Fruit fly (Drosophila melanogaster) whole organism, embryonic: ENCODE data around the gene Pep.
A peak's percentile ranks its signal among the peaks of the same experiment; 100 is the strongest.

Experiments used
- Abd-B ChIP-seq: fragments of 200-800 bp; sonication (Bioruptor generic); optimal IDR thresholded peaks from 2 replicates; lab custom pipeline; 2018; ENCODE audit warnings: missing biosample characterization, mild to moderate bottlenecking, missing genetic modification characterization, moderate library complexity
- CG10321 ChIP-seq: fragments of 200-800 bp; sonication (Bioruptor generic); IDR thresholded peaks from 2 replicates; pipeline ENCODE4 v1.3.6; 2022; ENCODE audit warnings: missing biosample characterization, missing genetic modification characterization
- CG10979 ChIP-seq: fragments of 200-800 bp; sonication (Bioruptor generic); optimal IDR thresholded peaks from 2 replicates; lab custom pipeline; 2018; ENCODE audit warnings: missing biosample characterization, mild to moderate bottlenecking, missing genetic modification characterization, moderate library complexity
- CG12236 ChIP-seq: fragments of 200-800 bp; sonication (Bioruptor generic); optimal IDR thresholded peaks from 2 replicates; lab custom pipeline; 2016; ENCODE audit warnings: missing biosample characterization, missing genetic modification characterization
- CG1233 ChIP-seq: fragments of 200-800 bp; sonication (Bioruptor generic); optimal IDR thresholded peaks from 4 replicates; lab custom pipeline; 2018; ENCODE audit warnings: missing biosample characterization, mild to moderate bottlenecking, missing genetic modification characterization
- CG13894 ChIP-seq: fragments of 200-800 bp; sonication (Bioruptor generic); optimal IDR thresholded peaks from 3 replicates; lab custom pipeline; 2018; ENCODE audit warnings: missing biosample characterization, mild to moderate bottlenecking, missing genetic modification characterization, moderate library complexity
- CG15073 ChIP-seq: fragments of 200-800 bp; sonication (Bioruptor generic); optimal IDR thresholded peaks from 2 replicates; lab custom pipeline; 2016; ENCODE audit warnings: missing biosample characterization, missing genetic modification characterization
- CG17186 ChIP-seq: fragments of 200-800 bp; sonication (Bioruptor generic); optimal IDR thresholded peaks from 3 replicates; lab custom pipeline; 2017; ENCODE audit warnings: missing biosample characterization, missing genetic modification reagents, missing genetic modification characterization
- CG17385 ChIP-seq: fragments of 200-800 bp; sonication (Bioruptor generic); optimal IDR thresholded peaks from 3 replicates; lab custom pipeline; 2018; ENCODE audit warnings: missing biosample characterization, mild to moderate bottlenecking, missing genetic modification characterization
- CG18262 ChIP-seq: fragments of 200-800 bp; optimal IDR thresholded peaks from 3 replicates; lab custom pipeline; 2019; ENCODE audit warnings: missing biosample characterization, mild to moderate bottlenecking, missing genetic modification characterization, moderate library complexity
- CG18476 ChIP-seq: fragments of 200-800 bp; sonication (Bioruptor generic); optimal IDR thresholded peaks from 2 replicates; lab custom pipeline; 2016; ENCODE audit warnings: missing biosample characterization, mild to moderate bottlenecking, missing genetic modification characterization
- CG18599 ChIP-seq: fragments of 200-800 bp; sonication (Bioruptor generic); optimal IDR thresholded peaks from 3 replicates; lab custom pipeline; 2017; ENCODE audit warnings: missing biosample characterization, missing genetic modification characterization, mild to moderate bottlenecking, moderate library complexity, missing genetic modification reagents
- CG2199 ChIP-seq: fragments of 200-800 bp; sonication (Bioruptor generic); IDR thresholded peaks from 3 replicates; pipeline ENCODE4 v1.3.6; 2022; ENCODE audit warnings: missing biosample characterization, missing genetic modification characterization
- CG30403 ChIP-seq: fragments of 200-800 bp; sonication (Bioruptor generic); optimal IDR thresholded peaks from 3 replicates; lab custom pipeline; 2016; ENCODE audit warnings: missing biosample characterization, missing genetic modification characterization
- CG31441 ChIP-seq: fragments of 200-800 bp; sonication (Bioruptor generic); IDR thresholded peaks from 2 replicates; pipeline ENCODE4 v1.3.6; 2022; ENCODE audit warnings: missing biosample characterization, missing genetic modification characterization
- CG33213 ChIP-seq: fragments of 200-800 bp; sonication (Bioruptor generic); optimal IDR thresholded peaks from 3 replicates; lab custom pipeline; 2016; ENCODE audit warnings: missing biosample characterization, missing genetic modification characterization
- CG34224 ChIP-seq: fragments of 200-800 bp; sonication (Bioruptor generic); IDR thresholded peaks from 3 replicates; pipeline ENCODE4 v1.3.6; 2022; ENCODE audit warnings: missing biosample characterization, missing genetic modification characterization; ENCODE audit not compliant: partially characterized antibody
- CG4404 ChIP-seq: fragments of 200-800 bp; sonication (Bioruptor generic); IDR thresholded peaks from 2 replicates; pipeline ENCODE4 v1.3.6; 2022; ENCODE audit warnings: missing biosample characterization, missing genetic modification characterization
- CG4617 ChIP-seq: fragments of 200-800 bp; sonication (Bioruptor generic); optimal IDR thresholded peaks from 3 replicates; lab custom pipeline; 2016; ENCODE audit warnings: missing biosample characterization, missing genetic modification characterization, borderline replicate concordance
- CG6254 ChIP-seq: fragments of 200-800 bp; sonication (Bioruptor generic); optimal IDR thresholded peaks from 3 replicates; lab custom pipeline; 2017; ENCODE audit warnings: mild to moderate bottlenecking, missing biosample characterization, missing genetic modification reagents, missing genetic modification characterization
- CG7271 ChIP-seq: fragments of 200-800 bp; sonication (Bioruptor generic); optimal IDR thresholded peaks from 2 replicates; lab custom pipeline; 2018; ENCODE audit warnings: missing biosample characterization, mild to moderate bottlenecking, missing genetic modification characterization, moderate library complexity
- CG7963 ChIP-seq: fragments of 200-800 bp; sonication (Bioruptor generic); IDR thresholded peaks from 3 replicates; pipeline ENCODE4 v1.3.6; 2022; ENCODE audit warnings: missing biosample characterization, missing genetic modification characterization; ENCODE audit not compliant: partially characterized antibody
- CG7987 ChIP-seq: fragments of 200-800 bp; sonication (Bioruptor generic); optimal IDR thresholded peaks from 2 replicates; lab custom pipeline; 2018; ENCODE audit warnings: missing biosample characterization, mild to moderate bottlenecking, missing genetic modification characterization, moderate library complexity
- CG8924 ChIP-seq: fragments of 200-800 bp; optimal IDR thresholded peaks from 3 replicates; lab custom pipeline; 2019; ENCODE audit warnings: missing biosample characterization, mild to moderate bottlenecking, missing genetic modification characterization, moderate library complexity
- Camta ChIP-seq: fragments of 200-800 bp; sonication (Bioruptor generic); optimal IDR thresholded peaks from 2 replicates; lab custom pipeline; 2016; ENCODE audit warnings: missing biosample characterization, missing genetic modification characterization
- Dp ChIP-seq: fragments of 200-800 bp; sonication (Bioruptor generic); optimal IDR thresholded peaks from 2 replicates; lab custom pipeline; 2018; ENCODE audit warnings: missing biosample characterization, mild to moderate bottlenecking, missing genetic modification characterization, moderate library complexity
- Fer3 ChIP-seq: fragments of 200-800 bp; sonication (Bioruptor generic); optimal IDR thresholded peaks from 2 replicates; lab custom pipeline; 2018; ENCODE audit warnings: missing biosample characterization, mild to moderate bottlenecking, missing genetic modification characterization, moderate library complexity
- H15 ChIP-seq: fragments of 200-800 bp; sonication (Bioruptor generic); IDR thresholded peaks from 3 replicates; pipeline ENCODE4 v1.3.6; 2022; ENCODE audit warnings: missing biosample characterization, missing genetic modification characterization
- HmgZ ChIP-seq: fragments of 200-800 bp; sonication (Bioruptor generic); optimal IDR thresholded peaks from 2 replicates; lab custom pipeline; 2018; ENCODE audit warnings: missing biosample characterization, mild to moderate bottlenecking, missing genetic modification characterization
- Lpt ChIP-seq: fragments of >200 bp; optimal IDR thresholded peaks from 2 replicates; lab custom pipeline; 2018; ENCODE audit warnings: missing biosample characterization, missing genetic modification characterization
- Opbp ChIP-seq: fragments of 200-800 bp; sonication (Bioruptor generic); IDR thresholded peaks from 3 replicates; pipeline ENCODE4 v1.3.6; 2022; ENCODE audit warnings: missing biosample characterization, missing genetic modification characterization; ENCODE audit not compliant: partially characterized antibody
- Scr ChIP-seq: fragments of 200-800 bp; sonication (Bioruptor generic); IDR thresholded peaks from 2 replicates; pipeline ENCODE4 v1.3.6; 2022; ENCODE audit warnings: missing biosample characterization, missing genetic modification characterization; ENCODE audit not compliant: partially characterized antibody
- Sin3A ChIP-seq: fragments of >200 bp; optimal IDR thresholded peaks from 2 replicates; lab custom pipeline; 2018
- Sry-δ ChIP-seq: fragments of 200-800 bp; sonication (Bioruptor generic); optimal IDR thresholded peaks from 2 replicates; lab custom pipeline; 2016; ENCODE audit warnings: missing biosample characterization, missing genetic modification characterization
- ara ChIP-seq: fragments of 200-800 bp; sonication (Bioruptor generic); IDR thresholded peaks from 2 replicates; pipeline ENCODE4 v1.3.6; 2022; ENCODE audit warnings: missing biosample characterization, missing genetic modification characterization
- bsh ChIP-seq, 2 experiments: fragments of 200-800 bp; sonication (Bioruptor generic); optimal IDR thresholded peaks; 2 replicates each; lab custom pipeline; 2017 to 2018; ENCODE audit warnings: mild to moderate bottlenecking in 2 of 2, missing biosample characterization in 2 of 2, missing genetic modification characterization in 2 of 2, moderate library complexity in 1 of 2
- dm ChIP-seq: fragments of 200-800 bp; sonication (Bioruptor generic); optimal IDR thresholded peaks from 3 replicates; lab custom pipeline; 2016; ENCODE audit warnings: missing biosample characterization, missing genetic modification characterization
- eyg ChIP-seq: fragments of 200-800 bp; sonication (Bioruptor generic); optimal IDR thresholded peaks from 3 replicates; lab custom pipeline; 2016; ENCODE audit warnings: missing biosample characterization, missing genetic modification characterization
- gem ChIP-seq: fragments of 200-800 bp; sonication (Bioruptor generic); optimal IDR thresholded peaks from 2 replicates; lab custom pipeline; 2019; ENCODE audit warnings: missing biosample characterization, mild to moderate bottlenecking, missing genetic modification characterization, moderate library complexity
- grn ChIP-seq: fragments of 200-800 bp; sonication (Bioruptor generic); optimal IDR thresholded peaks from 3 replicates; lab custom pipeline; 2017; ENCODE audit warnings: missing biosample characterization, missing genetic modification characterization
- hbn ChIP-seq: fragments of 200-800 bp; sonication (Bioruptor generic); IDR thresholded peaks from 2 replicates; pipeline ENCODE4 v1.3.6; 2022; ENCODE audit warnings: missing biosample characterization, missing genetic modification characterization; ENCODE audit not compliant: partially characterized antibody
- insv ChIP-seq, 2 experiments: fragments of 200-800 bp; sonication (Bioruptor generic); optimal IDR thresholded peaks; 3 replicates each; lab custom pipeline; 2016 to 2018; ENCODE audit warnings: missing biosample characterization in 2 of 2, missing genetic modification characterization in 2 of 2
- lilli ChIP-seq: fragments of 200-800 bp; sonication (Bioruptor generic); optimal IDR thresholded peaks from 3 replicates; lab custom pipeline; 2016; ENCODE audit warnings: missing biosample characterization, missing genetic modification characterization
- onecut ChIP-seq: fragments of 200-800 bp; sonication (Bioruptor generic); IDR thresholded peaks from 2 replicates; pipeline ENCODE4 v1.3.6; 2022; ENCODE audit warnings: missing biosample characterization, missing genetic modification characterization
- pfk ChIP-seq: fragments of 200-800 bp; sonication (Bioruptor generic); optimal IDR thresholded peaks from 2 replicates; lab custom pipeline; 2018; ENCODE audit warnings: missing biosample characterization, mild to moderate bottlenecking, missing genetic modification characterization, moderate library complexity
- pho ChIP-seq: fragments of 200-800 bp; sonication (Bioruptor generic); optimal IDR thresholded peaks from 2 replicates; lab custom pipeline; 2016; ENCODE audit warnings: missing biosample characterization, missing genetic modification characterization
- sisA ChIP-seq: fragments of 200-800 bp; sonication (Bioruptor generic); IDR thresholded peaks from 2 replicates; pipeline ENCODE4 v1.3.6; 2022; ENCODE audit warnings: missing biosample characterization, missing genetic modification characterization
- twi ChIP-seq: fragments of 200-800 bp; optimal IDR thresholded peaks from 2 replicates; lab custom pipeline; 2019; ENCODE audit warnings: missing biosample characterization, mild to moderate bottlenecking, missing genetic modification characterization, moderate library complexity
- vvl ChIP-seq: fragments of 200-800 bp; sonication (Bioruptor generic); IDR thresholded peaks from 2 replicates; pipeline ENCODE4 v1.3.6; 2022; ENCODE audit warnings: missing biosample characterization, missing genetic modification characterization
- zen ChIP-seq: fragments of 200-800 bp; sonication (Bioruptor generic); optimal IDR thresholded peaks from 3 replicates; lab custom pipeline; 2018; ENCODE audit warnings: missing biosample characterization, mild to moderate bottlenecking, missing genetic modification characterization, moderate library complexity
- zfh2 ChIP-seq: fragments of 200-800 bp; sonication (Bioruptor generic); optimal IDR thresholded peaks from 2 replicates; lab custom pipeline; 2016; ENCODE audit warnings: missing biosample characterization, missing genetic modification characterization

Gene Pep

DNA sequence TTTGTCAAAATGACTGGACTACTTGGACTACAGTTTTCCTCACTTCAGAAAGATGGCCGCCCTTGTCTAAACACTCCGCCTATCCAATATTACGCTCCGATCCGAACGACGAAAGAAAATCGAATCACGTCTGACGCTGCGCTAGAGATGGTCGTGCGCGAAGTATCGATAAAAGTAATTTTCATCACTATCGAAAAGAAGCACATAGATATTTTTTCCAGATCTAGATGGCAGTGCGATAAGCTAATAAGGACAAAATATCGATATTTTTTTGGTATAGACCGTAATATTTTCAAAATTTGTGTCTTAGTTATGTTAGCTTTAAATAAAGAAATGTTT, at the start of gene Pep:
Gene Pep (minus strand): TSS at position 131 of the 339 bp plus-strand sequence.
- TF ChIP-seq CG4404 (GFP tag; lab: Robert Waterston, UW) (no peak), CG1233 (peak; percentile 35), ara (GFP tag; lab: Robert Waterston, UW) (no peak), bsh (GFP tag; optimal IDR thresholded peaks at IDR 0.05; lab: Kevin White, UChicago) (peak in 1 of 2 experiments; percentile 16), onecut (GFP tag; lab: Robert Waterston, UW) (peak; percentile 73), CG18476 (GFP tag; lab: Kevin White, UChicago) (no peak), CG18599 (no peak), Lpt (GFP tag; lab: Kevin White, UChicago) (no peak), dm (GFP tag; lab: Kevin White, UChicago) (peak; percentile 4), CG6254 (GFP tag; lab: Kevin White, UChicago) (no peak), CG2199 (peak; percentile 84; the same call in 2 of the 3 replicates), eyg (GFP tag; lab: Kevin White, UChicago) (peak; percentile 24), CG7987 (GFP tag; lab: Kevin White, UChicago) (peak; percentile 39), CG4617 (GFP tag; lab: Kevin White, UChicago) (peak; percentile 36), CG15073 (no peak), lilli (GFP tag; lab: Kevin White, UChicago) (peak; percentile 51), CG33213 (peak; percentile 70), twi (tag; lab: Kevin White, UChicago) (no peak), CG7963 (GFP tag; lab: Robert Waterston, UW) (peak; percentile 98), CG8924 (tag; lab: Kevin White, UChicago) (peak; percentile 60), Sin3A (lab: Kevin White, UChicago) (peak; percentile 3), hbn (GFP tag; lab: Robert Waterston, UW) (peak; percentile 99), Dp (GFP tag; lab: Kevin White, UChicago) (peak; percentile 72), grn (peak; percentile 99), CG31441 (GFP tag; lab: Robert Waterston, UW) (peak; percentile 57), CG34224 (GFP tag; lab: Robert Waterston, UW) (peak; percentile 99), H15 (GFP tag; lab: Robert Waterston, UW) (no peak), CG12236 (peak; percentile 12), CG17186 (GFP tag; lab: Kevin White, UChicago) (peak; percentile 67), Sry-δ (peak; percentile 100), gem (tag; lab: Kevin White, UChicago) (peak; percentile 34), Fer3 (tag; lab: Kevin White, UChicago) (peak; percentile 30), zfh2 (peak; percentile 38), CG7271 (tag; lab: Kevin White, UChicago) (peak; percentile 61), pho (GFP tag; lab: Kevin White, UChicago) (peak; percentile 12), CG13894 (tag; lab: Kevin White, UChicago) (peak; percentile 67), Opbp (peak; percentile 99), CG10979 (tag; lab: Kevin White, UChicago) (no peak), CG17385 (GFP tag; lab: Kevin White, UChicago) (peak; percentile 5), sisA (GFP tag; lab: Robert Waterston, UW) (no peak), vvl (peak; percentile 72), Abd-B (no peak), HmgZ (tag; lab: Kevin White, UChicago) (peak; percentile 79), CG30403 (GFP tag; lab: Kevin White, UChicago) (peak; percentile 57), CG10321 (no peak), CG18262 (tag; lab: Kevin White, UChicago) (peak; percentile 34), insv (GFP tag; optimal IDR thresholded peaks at IDR 0.05; lab: Kevin White, UChicago) (peak in 1 of 2 experiments; percentile 31), Camta (GFP tag; lab: Kevin White, UChicago) (peak; percentile 4), zen (tag; lab: Kevin White, UChicago) (peak; percentile 69), Scr (GFP tag; lab: Robert Waterston, UW) (peak; percentile 98), pfk (GFP tag; lab: Kevin White, UChicago) (peak; percentile 8)
